Fruit fly (Drosophila melanogaster) whole organism, prepupa: ENCODE results near the gene CG43390.

Experiments used
- CG10631 ChIP-seq: fragments of 200-800 bp; sonication (Bioruptor generic); optimal IDR thresholded peaks from 2 replicates; lab custom pipeline; 2016; ENCODE audit warnings: missing biosample characterization, missing genetic modification characterization
- CG10669 ChIP-seq: fragments of 200-800 bp; sonication (Bioruptor generic); optimal IDR thresholded peaks from 3 replicates; lab custom pipeline; 2018; ENCODE audit warnings: missing biosample characterization, mild to moderate bottlenecking, missing genetic modification characterization, moderate library complexity
- CG11294 ChIP-seq: fragments of 200-800 bp; sonication (Bioruptor generic); IDR thresholded peaks from 2 replicates; pipeline ENCODE4 v1.3.6; 2022; ENCODE audit warnings: missing biosample characterization, missing genetic modification characterization
- CG11762 ChIP-seq: fragments of 200-800 bp; sonication (Bioruptor generic); optimal IDR thresholded peaks from 3 replicates; lab custom pipeline; 2016; ENCODE audit warnings: missing biosample characterization, missing genetic modification characterization; ENCODE audit not compliant: insufficient read depth
- CG11902 ChIP-seq: fragments of 200-800 bp; sonication (Bioruptor generic); optimal IDR thresholded peaks from 3 replicates; lab custom pipeline; 2016; ENCODE audit warnings: missing biosample characterization, missing genetic modification characterization
- CG15336 ChIP-seq: fragments of 200-800 bp; sonication (Bioruptor generic); IDR thresholded peaks from 2 replicates; pipeline ENCODE4 v1.3.6; 2022; ENCODE audit warnings: missing biosample characterization, missing genetic modification characterization
- CG1621 ChIP-seq: fragments of 200-800 bp; sonication (Bioruptor generic); optimal IDR thresholded peaks from 3 replicates; lab custom pipeline; 2018; ENCODE audit warnings: missing biosample characterization, mild to moderate bottlenecking, missing genetic modification characterization
- CG16779 ChIP-seq: fragments of 200-800 bp; sonication (Bioruptor generic); optimal IDR thresholded peaks from 3 replicates; lab custom pipeline; 2017; ENCODE audit warnings: missing biosample characterization, mild to moderate bottlenecking, missing genetic modification characterization
- CG3032 ChIP-seq: fragments of 200-800 bp; optimal IDR thresholded peaks from 2 replicates; lab custom pipeline; 2019; ENCODE audit warnings: missing biosample characterization, mild to moderate bottlenecking, missing genetic modification characterization, moderate library complexity
- CG31627 ChIP-seq: fragments of 200-800 bp; sonication (Bioruptor generic); optimal IDR thresholded peaks from 3 replicates; lab custom pipeline; 2016; ENCODE audit warnings: missing biosample characterization, missing genetic modification characterization
- CG32006 ChIP-seq: fragments of 200-800 bp; sonication (Bioruptor generic); optimal IDR thresholded peaks from 3 replicates; lab custom pipeline; 2017; ENCODE audit warnings: missing biosample characterization, mild to moderate bottlenecking, missing genetic modification characterization
- CG34406 ChIP-seq: fragments of 200-800 bp; sonication (Bioruptor generic); optimal IDR thresholded peaks from 3 replicates; lab custom pipeline; 2016; ENCODE audit warnings: missing biosample characterization, missing genetic modification characterization
- CG3919 ChIP-seq: fragments of 200-800 bp; sonication (Bioruptor generic); optimal IDR thresholded peaks from 3 replicates; lab custom pipeline; 2016; ENCODE audit warnings: missing biosample characterization, missing genetic modification characterization
- CG4318 ChIP-seq: fragments of 200-800 bp; sonication (Bioruptor generic); optimal IDR thresholded peaks from 3 replicates; lab custom pipeline; 2017; ENCODE audit warnings: missing biosample characterization, mild to moderate bottlenecking, missing genetic modification characterization
- CG6163 ChIP-seq: fragments of 200-800 bp; sonication (Bioruptor generic); IDR thresholded peaks from 3 replicates; pipeline ENCODE4 v1.3.6; 2022; ENCODE audit warnings: missing biosample characterization, missing genetic modification characterization
- CG6276 ChIP-seq: fragments of 200-800 bp; sonication (Bioruptor generic); optimal IDR thresholded peaks from 2 replicates; lab custom pipeline; 2017; ENCODE audit warnings: missing biosample characterization, mild to moderate bottlenecking, missing genetic modification characterization
- CG6792 ChIP-seq: fragments of 200-800 bp; sonication (Bioruptor generic); optimal IDR thresholded peaks from 3 replicates; lab custom pipeline; 2016; ENCODE audit warnings: missing biosample characterization, missing genetic modification characterization
- CG6808 ChIP-seq: fragments of 200-800 bp; sonication (Bioruptor generic); optimal IDR thresholded peaks from 3 replicates; lab custom pipeline; 2017; ENCODE audit warnings: missing biosample characterization, missing genetic modification characterization, mild to moderate bottlenecking, moderate library complexity, missing genetic modification reagents
- CG8119 ChIP-seq: fragments of 200-800 bp; sonication (Bioruptor generic); IDR thresholded peaks from 3 replicates; pipeline ENCODE4 v1.3.6; 2022; ENCODE audit warnings: missing biosample characterization, missing genetic modification characterization
- CG8632 ChIP-seq: fragments of 200-800 bp; sonication (Bioruptor generic); optimal IDR thresholded peaks from 3 replicates; lab custom pipeline; 2016; ENCODE audit warnings: missing biosample characterization, missing genetic modification characterization
- CG9139 ChIP-seq: fragments of 200-800 bp; sonication (Bioruptor generic); optimal IDR thresholded peaks from 3 replicates; lab custom pipeline; 2017; ENCODE audit warnings: missing biosample characterization, mild to moderate bottlenecking, missing genetic modification characterization
- Eip75B ChIP-seq: fragments of 200-800 bp; sonication (Bioruptor generic); optimal IDR thresholded peaks from 3 replicates; lab custom pipeline; 2016; ENCODE audit warnings: missing biosample characterization, missing genetic modification characterization
- Eip78C ChIP-seq: fragments of 200-800 bp; sonication (Bioruptor generic); peaks from one replicate; lab custom pipeline; 2016; ENCODE audit warnings: missing biosample characterization, missing genetic modification characterization
- Ets21C ChIP-seq: fragments of 200-800 bp; sonication (Bioruptor generic); optimal IDR thresholded peaks from 3 replicates; lab custom pipeline; 2016; ENCODE audit warnings: missing biosample characterization, missing genetic modification characterization
- Ets96B ChIP-seq: fragments of 200-800 bp; optimal IDR thresholded peaks from 2 replicates; lab custom pipeline; 2019; ENCODE audit warnings: missing biosample characterization, mild to moderate bottlenecking, missing genetic modification characterization, moderate library complexity
- Gug ChIP-seq: fragments of 200-800 bp; sonication (Bioruptor generic); IDR thresholded peaks from 2 replicates; pipeline ENCODE4 v1.3.6; 2022; ENCODE audit warnings: missing biosample characterization, missing genetic modification characterization
- Hr38 ChIP-seq: sonication (Bioruptor generic); optimal IDR thresholded peaks from 2 replicates; lab custom pipeline; 2016; ENCODE audit warnings: missing biosample characterization, missing genetic modification characterization
- Hr39 ChIP-seq: fragments of 200-800 bp; sonication (Bioruptor generic); optimal IDR thresholded peaks from 2 replicates; lab custom pipeline; 2016; ENCODE audit warnings: missing biosample characterization, missing genetic modification characterization
- Hr4 ChIP-seq: fragments of 200-800 bp; sonication (Bioruptor generic); optimal IDR thresholded peaks from 3 replicates; lab custom pipeline; 2016; ENCODE audit warnings: missing biosample characterization, missing genetic modification characterization
- Lpt ChIP-seq: fragments of 200-800 bp; sonication (Bioruptor generic); optimal IDR thresholded peaks from 3 replicates; lab custom pipeline; 2016; ENCODE audit warnings: missing biosample characterization, missing genetic modification characterization
- Met ChIP-seq: fragments of 200-800 bp; sonication (Bioruptor generic); optimal IDR thresholded peaks from 3 replicates; lab custom pipeline; 2016; ENCODE audit warnings: missing biosample characterization, missing genetic modification characterization
- Smox ChIP-seq: fragments of 200-800 bp; sonication (Bioruptor generic); optimal IDR thresholded peaks from 3 replicates; lab custom pipeline; 2016; ENCODE audit warnings: missing biosample characterization, missing genetic modification characterization
- Sox102F ChIP-seq: fragments of 200-800 bp; sonication (Bioruptor generic); optimal IDR thresholded peaks from 2 replicates; lab custom pipeline; 2016; ENCODE audit warnings: missing biosample characterization, mild to moderate bottlenecking, missing genetic modification characterization
- Sox15 ChIP-seq: fragments of 200-800 bp; sonication (Bioruptor generic); optimal IDR thresholded peaks from 3 replicates; lab custom pipeline; 2016; ENCODE audit warnings: missing biosample characterization, missing genetic modification characterization
- dac ChIP-seq: fragments of 200-800 bp; sonication (Bioruptor generic); optimal IDR thresholded peaks from 2 replicates; lab custom pipeline; 2017; ENCODE audit warnings: missing biosample characterization, mild to moderate bottlenecking, missing genetic modification characterization
- esn ChIP-seq: fragments of 200-800 bp; sonication (Bioruptor generic); optimal IDR thresholded peaks from 2 replicates; lab custom pipeline; 2016; ENCODE audit warnings: missing biosample characterization, mild to moderate bottlenecking, missing genetic modification characterization, moderate library complexity
- fd59A ChIP-seq: fragments of 200-800 bp; sonication (Bioruptor generic); optimal IDR thresholded peaks from 2 replicates; lab custom pipeline; 2017; ENCODE audit warnings: missing biosample characterization, mild to moderate bottlenecking, missing genetic modification characterization, missing genetic modification reagents
- fd85E ChIP-seq: fragments of 200-800 bp; sonication (Bioruptor generic); optimal IDR thresholded peaks from 3 replicates; lab custom pipeline; 2016; ENCODE audit warnings: missing biosample characterization, missing genetic modification characterization
- fkh ChIP-seq: fragments of 200-800 bp; sonication (Bioruptor generic); optimal IDR thresholded peaks from 3 replicates; lab custom pipeline; 2017; ENCODE audit warnings: missing biosample characterization, mild to moderate bottlenecking, missing genetic modification characterization, moderate library complexity
- lz ChIP-seq: fragments of 200-800 bp; sonication (Bioruptor generic); optimal IDR thresholded peaks from 3 replicates; lab custom pipeline; 2016; ENCODE audit warnings: missing biosample characterization, missing genetic modification characterization
- net ChIP-seq: fragments of 200-800 bp; sonication (Bioruptor generic); optimal IDR thresholded peaks from 3 replicates; lab custom pipeline; 2016; ENCODE audit warnings: missing biosample characterization, missing genetic modification characterization
- pdm3 ChIP-seq: fragments of 200-800 bp; sonication (Bioruptor generic); optimal IDR thresholded peaks from 3 replicates; lab custom pipeline; 2016; ENCODE audit warnings: missing biosample characterization, missing genetic modification characterization
- salr ChIP-seq, 2 experiments: fragments of 200-800 bp; sonication (Bioruptor generic); optimal IDR thresholded peaks; 3 replicates each; lab custom pipeline; 2016 to 2018; ENCODE audit warnings: missing biosample characterization in 2 of 2, missing genetic modification characterization in 2 of 2, mild to moderate bottlenecking in 1 of 2
- spab ChIP-seq: fragments of 200-800 bp; sonication (Bioruptor generic); optimal IDR thresholded peaks from 2 replicates; lab custom pipeline; 2017; ENCODE audit warnings: missing biosample characterization, mild to moderate bottlenecking, missing genetic modification characterization, missing genetic modification reagents
- ss ChIP-seq, 2 experiments: fragments of 200-800 bp; sonication (Bioruptor generic); optimal IDR thresholded peaks; 2 replicates in 1 of 2; 3 replicates in 1 of 2; lab custom pipeline; 2017 to 2018; ENCODE audit warnings: mild to moderate bottlenecking in 2 of 2, missing biosample characterization in 2 of 2, missing genetic modification characterization in 2 of 2, moderate library complexity in 1 of 2
- svp ChIP-seq: fragments of 200-800 bp; sonication (Bioruptor generic); peaks from one replicate; lab custom pipeline; 2016; ENCODE audit warnings: missing biosample characterization, missing genetic modification characterization
- topi ChIP-seq: fragments of 200-800 bp; sonication (Bioruptor generic); optimal IDR thresholded peaks from 3 replicates; lab custom pipeline; 2016; ENCODE audit warnings: missing biosample characterization, missing genetic modification characterization

The CG43390 gene

DNA sequence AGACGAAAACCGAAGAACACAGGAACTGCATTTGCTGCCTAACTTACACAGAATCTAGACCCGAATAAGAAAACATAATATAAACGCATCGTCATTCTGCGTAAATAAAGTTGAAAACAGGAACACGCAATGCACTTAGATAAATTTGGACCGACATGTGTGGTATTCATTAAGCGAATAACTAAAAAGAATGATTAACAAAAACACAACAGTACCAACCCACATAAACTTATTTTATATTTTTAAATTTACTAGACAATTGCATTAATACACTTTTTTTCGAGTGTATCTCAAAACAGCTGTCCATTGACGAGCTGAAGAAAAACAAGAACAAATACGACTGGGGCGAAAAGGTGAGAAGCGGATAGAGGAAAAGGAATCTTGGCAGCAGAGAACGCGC is 25.4 kb downstream of the CG43390 start (continued):
- TF ChIP-seq CG31627 (GFP tag; lab: Kevin White, UChicago) = peak; percentile 70
- TF ChIP-seq fd85E (GFP tag; lab: Kevin White, UChicago) = no peak
- peak; percentile 65 for TF ChIP-seq CG11294 (GFP tag; lab: Robert Waterston, UW)
- TF ChIP-seq CG11762 = peak; percentile 35
- peak; percentile 69 for TF ChIP-seq Hr4 (GFP tag; lab: Kevin White, UChicago)
- TF ChIP-seq pdm3 (GFP tag; lab: Kevin White, UChicago) = peak; percentile 62
- peak; percentile 29 for TF ChIP-seq Sox15
- TF ChIP-seq CG15336 = peak; percentile 77
- TF ChIP-seq Eip75B (GFP tag; lab: Kevin White, UChicago) = peak; percentile 71
- peak; percentile 76 for TF ChIP-seq CG3919 (GFP tag; lab: Kevin White, UChicago)
- TF ChIP-seq dac (GFP tag; lab: Kevin White, UChicago) = peak; percentile 21
- TF ChIP-seq CG34406 (GFP tag; lab: Kevin White, UChicago) = peak; percentile 25
- peak; percentile 69 for TF ChIP-seq Met (GFP tag; lab: Kevin White, UChicago)
- peak; percentile 49 for TF ChIP-seq spab (GFP tag; lab: Kevin White, UChicago)
- peak; percentile 42 for TF ChIP-seq CG6792 (GFP tag; lab: Kevin White, UChicago)
- TF ChIP-seq lz (GFP tag; lab: Kevin White, UChicago) = peak; percentile 57
- TF ChIP-seq topi (GFP tag; lab: Kevin White, UChicago) = peak; percentile 69
- TF ChIP-seq CG10631 (GFP tag; lab: Kevin White, UChicago) = peak; percentile 65
- TF ChIP-seq CG16779 (tag; lab: Kevin White, UChicago) = no peak
- peak; percentile 61 for TF ChIP-seq CG3032
- TF ChIP-seq Hr39 (GFP tag; lab: Kevin White, UChicago) = peak; percentile 65
- peak; percentile 63 for TF ChIP-seq net
- TF ChIP-seq ss (GFP tag; optimal IDR thresholded peaks at IDR 0.05; lab: Kevin White, UChicago) = peak; percentile 72 to 73
- peak; percentile 66 for TF ChIP-seq Smox (GFP tag; lab: Kevin White, UChicago)
- TF ChIP-seq fkh = peak; percentile 54
- TF ChIP-seq svp (GFP tag; lab: Kevin White, UChicago) = peak; percentile 82
- TF ChIP-seq Sox102F (GFP tag; lab: Kevin White, UChicago) = peak; percentile 69
- TF ChIP-seq Gug (GFP tag; lab: Robert Waterston, UW) = no peak
- peak; percentile 67 for TF ChIP-seq esn (GFP tag; lab: Kevin White, UChicago)

dm6 chr3L:11553672-11554068 is 26.1 kb downstream of the CG43390 start:
- TF ChIP-seq Eip78C (GFP tag; lab: Kevin White, UChicago) = no peak
- TF ChIP-seq CG11902 (GFP tag; lab: Kevin White, UChicago) = no peak
- TF ChIP-seq CG10669 (GFP tag; lab: Kevin White, UChicago) = no peak
- TF ChIP-seq CG34406 (GFP tag; lab: Kevin White, UChicago) = no peak

DNA sequence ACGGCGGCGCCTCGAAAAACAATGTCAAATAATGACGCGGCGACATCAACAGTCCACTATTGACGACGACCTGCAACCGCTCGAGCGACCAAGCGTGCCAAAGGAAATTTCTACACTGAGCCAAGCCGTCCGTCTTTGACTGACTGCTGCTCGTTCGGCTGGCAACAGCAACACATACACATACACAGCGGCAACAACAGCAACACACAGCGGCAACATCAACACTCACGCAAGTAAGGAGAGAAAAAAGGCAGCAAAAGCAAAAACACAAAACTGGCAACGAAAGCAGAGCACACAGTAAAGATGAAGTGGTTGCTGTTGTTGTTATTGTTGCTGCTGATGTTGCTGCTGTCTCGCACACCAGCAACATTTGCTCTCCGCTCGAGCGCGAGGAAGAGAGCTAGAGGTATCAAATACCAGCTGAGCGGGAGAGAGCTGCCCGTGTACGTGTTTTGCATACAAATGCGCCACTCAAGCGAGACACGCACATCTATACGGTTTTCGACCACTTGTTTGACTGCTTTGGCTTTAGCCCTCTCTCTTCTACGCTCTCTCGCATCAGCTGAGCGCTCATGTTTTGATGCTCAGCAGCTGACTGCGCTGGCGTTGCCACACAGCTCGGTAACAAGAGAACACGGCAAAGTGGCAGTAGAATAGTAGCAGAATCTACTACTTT is 26.6 kb downstream of the CG43390 start:
- TF ChIP-seq salr (GFP tag; optimal IDR thresholded peaks at IDR 0.05; lab: Kevin White, UChicago) (no peak), Smox (GFP tag; lab: Kevin White, UChicago) (no peak), CG10631 (GFP tag; lab: Kevin White, UChicago) (no peak), CG9139 (peak; percentile 75), CG15336 (peak; percentile 59), Lpt (GFP tag; lab: Kevin White, UChicago) (peak; percentile 82), CG6163 (GFP tag; lab: Robert Waterston, UW) (peak; percentile 82), esn (GFP tag; lab: Kevin White, UChicago) (peak; percentile 33), Sox15 (no peak), spab (GFP tag; lab: Kevin White, UChicago) (peak; percentile 39), dac (GFP tag; lab: Kevin White, UChicago) (peak; percentile 11), Ets21C (no peak), CG32006 (GFP tag; lab: Kevin White, UChicago) (peak; percentile 54), topi (GFP tag; lab: Kevin White, UChicago) (peak; percentile 23), Eip75B (GFP tag; lab: Kevin White, UChicago) (peak; percentile 58), fd59A (GFP tag; lab: Kevin White, UChicago) (no peak), CG6276 (peak; percentile 77), Hr38 (GFP tag; lab: Kevin White, UChicago) (no peak), CG6808 (GFP tag; lab: Kevin White, UChicago) (peak; percentile 62), CG1621 (tag; lab: Kevin White, UChicago) (peak; percentile 71), CG8632 (GFP tag; lab: Kevin White, UChicago) (peak; percentile 20), Ets96B (tag; lab: Kevin White, UChicago) (peak; percentile 55), CG8119 (GFP tag; lab: Robert Waterston, UW) (peak; percentile 57), CG4318 (GFP tag; lab: Kevin White, UChicago) (no peak)
